Fruit fly (Drosophila melanogaster): Measurements from ENCODE around the gene RpL36A.
A peak's percentile ranks its signal among the peaks of the same experiment; 100 is the strongest.

RpL36A gene

dm6 chr2L:8042645-8043281 is at the start of gene RpL36A:
TSS of gene RpL36A (minus strand) at chr2L:8042909.
- no peak for TF ChIP-seq fru (GFP tag; optimal IDR thresholded peaks at IDR 0.05)
- no peak for TF ChIP-seq ey (GFP tag; optimal IDR thresholded peaks at IDR 0.05)
- peak; percentile 16 for TF ChIP-seq sv (GFP tag; optimal IDR thresholded peaks at IDR 0.05)
- no peak for TF ChIP-seq Abd-B (GFP tag; optimal IDR thresholded peaks at IDR 0.05)
- TF ChIP-seq dmrt93B (GFP tag; optimal IDR thresholded peaks at IDR 0.05): no peak
- no peak for TF ChIP-seq tai (GFP tag; optimal IDR thresholded peaks at IDR 0.05)
- TF ChIP-seq Dif (GFP tag; optimal IDR thresholded peaks at IDR 0.05; ENCODE audit: partially characterized antibody): no peak
- no peak for TF ChIP-seq CG32264 (GFP tag; optimal IDR thresholded peaks at IDR 0.05)
- no peak for TF ChIP-seq pan (optimal IDR thresholded peaks at IDR 0.05)
- no peak for TF ChIP-seq CrebA (GFP tag; optimal IDR thresholded peaks at IDR 0.05; ENCODE audit: borderline replicate concordance)
- no peak for TF ChIP-seq Myc (optimal IDR thresholded peaks at IDR 0.05)
- peak; percentile 1 for TF ChIP-seq psq (GFP tag; optimal IDR thresholded peaks at IDR 0.05)
- TF ChIP-seq rgr (GFP tag; optimal IDR thresholded peaks at IDR 0.05): no peak
- no peak for TF ChIP-seq Rel (GFP tag; optimal IDR thresholded peaks at IDR 0.05)
- peak; percentile 50 for TF ChIP-seq Rel (tag; optimal IDR thresholded peaks at IDR 0.05)
- TF ChIP-seq sage (GFP tag; optimal IDR thresholded peaks at IDR 0.05): no peak
- no peak for TF ChIP-seq Jra (GFP tag; optimal IDR thresholded peaks at IDR 0.05)
- no peak for TF ChIP-seq Dfd (GFP tag; optimal IDR thresholded peaks at IDR 0.05)
- TF ChIP-seq OdsH (GFP tag; optimal IDR thresholded peaks at IDR 0.05): peak; percentile 35
- TF ChIP-seq GATAd (GFP tag; optimal IDR thresholded peaks at IDR 0.05): no peak
- no peak for TF ChIP-seq usp (GFP tag; optimal IDR thresholded peaks at IDR 0.05)
- TF ChIP-seq lola (GFP tag; optimal IDR thresholded peaks at IDR 0.05): no peak
- TF ChIP-seq Sp1 (GFP tag; optimal IDR thresholded peaks at IDR 0.05): peak; percentile 67
- TF ChIP-seq woc (GFP tag; optimal IDR thresholded peaks at IDR 0.05): no peak
- peak; percentile 50 for TF ChIP-seq h (GFP tag; optimal IDR thresholded peaks at IDR 0.05)
- no peak for TF ChIP-seq br (GFP tag; optimal IDR thresholded peaks at IDR 0.05)
- no peak for TF ChIP-seq Mio (GFP tag; optimal IDR thresholded peaks at IDR 0.05)
- no peak for TF ChIP-seq dsf (GFP tag; optimal IDR thresholded peaks at IDR 0.05; ENCODE audit: borderline replicate concordance)
- TF ChIP-seq Hnf4 (GFP tag; optimal IDR thresholded peaks at IDR 0.05): no peak
- peak; percentile 25 for TF ChIP-seq CG9705 (GFP tag; optimal IDR thresholded peaks at IDR 0.05)
- no peak for TF ChIP-seq N (GFP tag; optimal IDR thresholded peaks at IDR 0.05)
- TF ChIP-seq HLH106 (tag; optimal IDR thresholded peaks at IDR 0.05): peak; percentile 17
- TF ChIP-seq Hr83 (GFP tag; optimal IDR thresholded peaks at IDR 0.05; ENCODE audit: poor library complexity, severe bottlenecking): no peak
- no peak for TF ChIP-seq dl (GFP tag; optimal IDR thresholded peaks at IDR 0.05; ENCODE audit: insufficient read depth in 1 of 2, partially characterized antibody in 2 of 2)
- no peak for TF ChIP-seq jim (GFP tag; optimal IDR thresholded peaks at IDR 0.05)
- TF ChIP-seq brk (GFP tag; optimal IDR thresholded peaks at IDR 0.05): no peak
- no peak for TF ChIP-seq Vsx2 (GFP tag; optimal IDR thresholded peaks at IDR 0.05; ENCODE audit: partially characterized antibody)
- TF ChIP-seq Hr78 (GFP tag; optimal IDR thresholded peaks at IDR 0.05): no peak
- peak in 1 of 2 experiments; percentile 45 for TF ChIP-seq foxo (GFP tag; optimal IDR thresholded peaks at IDR 0.05)

- no peak for TF ChIP-seq woc (GFP tag; optimal IDR thresholded peaks at IDR 0.05)
Observed at dm6 chr2L:8091908-8092307, 49.2 kb upstream of the RpL36A start.

dm6 chr2L:8091429-8091828 is 48.7 kb upstream of the RpL36A start:
- TF ChIP-seq N (GFP tag; optimal IDR thresholded peaks at IDR 0.05): no peak
- no peak for TF ChIP-seq Hr83 (GFP tag; optimal IDR thresholded peaks at IDR 0.05; ENCODE audit: poor library complexity, severe bottlenecking)
- no peak for TF ChIP-seq woc (GFP tag; optimal IDR thresholded peaks at IDR 0.05)
- TF ChIP-seq h (GFP tag; optimal IDR thresholded peaks at IDR 0.05): no peak
- TF ChIP-seq Jra (GFP tag; optimal IDR thresholded peaks at IDR 0.05): no peak
- no peak for TF ChIP-seq Dif (GFP tag; optimal IDR thresholded peaks at IDR 0.05; ENCODE audit: partially characterized antibody)
- no peak for TF ChIP-seq brk (GFP tag; optimal IDR thresholded peaks at IDR 0.05)
- no peak for TF ChIP-seq sage (GFP tag; optimal IDR thresholded peaks at IDR 0.05)
- no peak for TF ChIP-seq HLH106 (tag; optimal IDR thresholded peaks at IDR 0.05)
- no peak for TF ChIP-seq Sp1 (GFP tag; optimal IDR thresholded peaks at IDR 0.05)
- TF ChIP-seq pan (optimal IDR thresholded peaks at IDR 0.05): no peak
- TF ChIP-seq CG32264 (GFP tag; optimal IDR thresholded peaks at IDR 0.05): no peak
- TF ChIP-seq Vsx2 (GFP tag; optimal IDR thresholded peaks at IDR 0.05; ENCODE audit: partially characterized antibody): no peak
- no peak for TF ChIP-seq GATAd (GFP tag; optimal IDR thresholded peaks at IDR 0.05)
- TF ChIP-seq psq (GFP tag; optimal IDR thresholded peaks at IDR 0.05): no peak
- no peak for TF ChIP-seq OdsH (GFP tag; optimal IDR thresholded peaks at IDR 0.05)
- TF ChIP-seq CrebA (GFP tag; optimal IDR thresholded peaks at IDR 0.05; ENCODE audit: borderline replicate concordance): no peak

Data from whole organism, wandering third instar larva.